Fruit fly (Drosophila melanogaster): Measurements from ENCODE around the gene tacc.

Gene tacc

dm6 chr3R:4746189-4746771 lies 2.6 kb downstream of the tacc start (continued):
- TF ChIP-seq sd (tag; optimal IDR thresholded peaks at IDR 0.05) = peak; percentile 85
- TF ChIP-seq CG34224 (GFP tag; IDR thresholded peaks at IDR 0.05; ENCODE audit: partially characterized antibody) = peak; percentile 17; the same call in 1 of the 3 replicates
- TF ChIP-seq Trl (optimal IDR thresholded peaks at IDR 0.05) = peak; percentile 46 to 76
- no peak for TF ChIP-seq Trl (GFP tag; optimal IDR thresholded peaks at IDR 0.05)
- no peak for TF ChIP-seq PHDP (tag; optimal IDR thresholded peaks at IDR 0.05)
- TF ChIP-seq CG12299 (tag; optimal IDR thresholded peaks at IDR 0.05) = peak; percentile 5
- 0 out of 2 replicates have a peak, but pooled peaks have one; percentile 22 for TF ChIP-seq ato (GFP tag; IDR thresholded peaks at IDR 0.05; ENCODE audit: partially characterized antibody)
- peak; percentile 30 for TF ChIP-seq CG15601 (tag; optimal IDR thresholded peaks at IDR 0.05)
- TF ChIP-seq CG2199 (GFP tag; IDR thresholded peaks at IDR 0.05) = no peak
- TF ChIP-seq CG34376 (GFP tag; optimal IDR thresholded peaks at IDR 0.05) = peak; percentile 62
- TF ChIP-seq zen2 (GFP tag; IDR thresholded peaks at IDR 0.05; ENCODE audit: partially characterized antibody) = 0 out of 3 replicates have a peak, but pooled peaks have one; percentile 26
- no peak for TF ChIP-seq CG6813 (GFP tag; optimal IDR thresholded peaks at IDR 0.05)
- peak; percentile 44 for TF ChIP-seq HmgZ (tag; optimal IDR thresholded peaks at IDR 0.05)
- TF ChIP-seq CG14014 (GFP tag; IDR thresholded peaks at IDR 0.05) = 0 out of 2 replicates have a peak, but pooled peaks have one; percentile 15
- peak; percentile 49 for TF ChIP-seq CG10543 (GFP tag; optimal IDR thresholded peaks at IDR 0.05)
- peak; percentile 54 for TF ChIP-seq CG12769 (tag; optimal IDR thresholded peaks at IDR 0.05)
- peak; percentile 29; the same call in 1 of the 2 replicates for TF ChIP-seq bbx (GFP tag; IDR thresholded peaks at IDR 0.05; ENCODE audit: partially characterized antibody)
- TF ChIP-seq CG17802 (tag; optimal IDR thresholded peaks at IDR 0.05) = no peak
- TF ChIP-seq Deaf1 (tag; optimal IDR thresholded peaks at IDR 0.05) = peak; percentile 72
- TF ChIP-seq CG18599 (GFP tag; optimal IDR thresholded peaks at IDR 0.05) = peak; percentile 46
- TF ChIP-seq CrebB (tag; optimal IDR thresholded peaks at IDR 0.05) = peak; percentile 58
- TF ChIP-seq CG1602 (GFP tag; optimal IDR thresholded peaks at IDR 0.05) = no peak
- TF ChIP-seq Med (GFP tag) = peak; percentile 77
- TF ChIP-seq ci (GFP tag; IDR thresholded peaks at IDR 0.05) = peak; percentile 33; the same call in 2 of the 3 replicates
- peak; percentile 4 for TF ChIP-seq CG10147 (GFP tag; optimal IDR thresholded peaks at IDR 0.05)
- TF ChIP-seq crol (GFP tag; IDR thresholded peaks at IDR 0.05) = peak; percentile 79
- no peak for TF ChIP-seq CG9437 (GFP tag; optimal IDR thresholded peaks at IDR 0.05)
- TF ChIP-seq Eip74EF (GFP tag; optimal IDR thresholded peaks at IDR 0.05) = peak in 1 of 2 experiments; percentile 30
- TF ChIP-seq cg (GFP tag; optimal IDR thresholded peaks at IDR 0.05) = peak; percentile 59
- peak in 1 of 2 experiments; percentile 90 for TF ChIP-seq Pdp1 (GFP tag; optimal IDR thresholded peaks at IDR 0.05)
- TF ChIP-seq CG8290 (GFP tag; optimal IDR thresholded peaks at IDR 0.05) = no peak
- TF ChIP-seq CG8290 (tag; optimal IDR thresholded peaks at IDR 0.05) = peak in 1 of 2 experiments; percentile 25
- peak; percentile 12 for TF ChIP-seq CG6854 (GFP tag; optimal IDR thresholded peaks at IDR 0.05)
- TF ChIP-seq kni (GFP tag; optimal IDR thresholded peaks at IDR 0.05) = no peak
- peak; percentile 11 for TF ChIP-seq Fer1 (GFP tag; optimal IDR thresholded peaks at IDR 0.05)
- no peak for TF ChIP-seq MESR4 (GFP tag; optimal IDR thresholded peaks at IDR 0.05)

- TF ChIP-seq chn (GFP tag; optimal IDR thresholded peaks at IDR 0.05) (no peak), Hr39 (optimal IDR thresholded peaks at IDR 0.05) (peak; percentile 77), gsb-n (tag; optimal IDR thresholded peaks at IDR 0.05) (no peak), Stat92E (GFP tag; optimal IDR thresholded peaks at IDR 0.05) (peak in 1 of 3 experiments; percentile 79)
Measured at dm6 chr3R:4745544-4745943, 3.3 kb downstream of the tacc start.

All from whole organism, embryonic.